Worm (Caenorhabditis elegans): ENCODE measurements around the gene dif-1.

DNA sequence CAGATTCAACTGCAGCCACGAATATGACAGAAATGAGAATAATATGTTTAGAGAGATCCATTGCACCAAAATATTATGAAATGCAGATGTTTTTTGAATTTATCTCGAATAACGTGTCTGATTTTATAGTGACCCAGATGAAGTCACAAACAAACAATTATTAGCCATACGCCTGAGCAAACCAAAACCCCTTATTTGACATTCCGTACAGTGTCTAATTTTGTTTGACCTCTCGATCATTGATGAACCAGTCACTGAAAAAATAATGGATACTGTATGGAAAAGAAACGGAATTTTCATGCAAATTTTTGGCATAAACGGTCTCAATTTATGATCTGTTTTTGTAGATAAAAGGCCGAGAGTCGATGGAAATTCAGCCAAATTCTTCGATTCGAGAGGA is 36.6 kb downstream of the dif-1 start, which contains the start of the genes R05G6.9 and R05G6.3:
- TF ChIP-seq unc-130 (tag; optimal IDR thresholded peaks at IDR 0.05) (no peak), blmp-1 (tag; optimal IDR thresholded peaks at IDR 0.05) (no peak), nhr-76 (tag; optimal IDR thresholded peaks at IDR 0.05) (no peak), ztf-4 (tag; optimal IDR thresholded peaks at IDR 0.05) (no peak), elt-3 (tag; optimal IDR thresholded peaks at IDR 0.05) (no peak), lir-3 (tag; optimal IDR thresholded peaks at IDR 0.05; ENCODE audit: poor library complexity) (no peak), fkh-8 (tag; optimal IDR thresholded peaks at IDR 0.05) (no peak), nhr-84 (tag; optimal IDR thresholded peaks at IDR 0.05) (no peak), nhr-237 (tag; optimal IDR thresholded peaks at IDR 0.05) (no peak), efl-1 (optimal IDR thresholded peaks at IDR 0.05) (no peak), efl-1 (GFP tag; optimal IDR thresholded peaks at IDR 0.05 in 1 of 2) (no peak), zag-1 (tag; optimal IDR thresholded peaks at IDR 0.05) (no peak)
